Worm (Caenorhabditis elegans) whole organism, L1 larva: ENCODE data around the gene C24B5.4.

Experiments
- aha-1 ChIP-seq: fragments of 150-350 bp; optimal IDR thresholded peaks from 2 replicates; lab custom pipeline; 2014; ENCODE audit warnings: missing biosample characterization, missing genetic modification characterization
- efl-3 ChIP-seq: fragments of 200-800 bp; sonication (Bioruptor generic); optimal IDR thresholded peaks from 2 replicates; lab custom pipeline; 2018; ENCODE audit warnings: mild to moderate bottlenecking, missing genetic modification characterization, missing compliant biosample characterization
- fos-1 ChIP-seq: fragments of 150-350 bp; optimal IDR thresholded peaks from 2 replicates; lab custom pipeline; 2014; ENCODE audit warnings: missing biosample characterization, missing genetic modification characterization
- hpl-2 ChIP-seq: fragments of 150-350 bp; optimal IDR thresholded peaks from 2 replicates; lab custom pipeline; 2014; ENCODE audit warnings: missing biosample characterization, missing genetic modification reagents, missing genetic modification characterization
- jun-1 ChIP-seq: fragments of 150-350 bp; optimal IDR thresholded peaks from 2 replicates; lab custom pipeline; 2014; ENCODE audit warnings: missing biosample characterization, missing genetic modification reagents, missing genetic modification characterization
- lin-39 ChIP-seq: fragments of 150-350 bp; optimal IDR thresholded peaks from 2 replicates; lab custom pipeline; 2014; ENCODE audit warnings: missing biosample characterization, missing genetic modification reagents, missing genetic modification characterization
- nhr-77 ChIP-seq: fragments of 150-350 bp; optimal IDR thresholded peaks from 2 replicates; lab custom pipeline; 2014; ENCODE audit warnings: missing biosample characterization, missing genetic modification characterization
- snu-23 ChIP-seq: sonication (generic microtip); optimal IDR thresholded peaks from 2 replicates; lab custom pipeline; 2016; ENCODE audit warnings: missing genetic modification characterization, missing compliant biosample characterization
- unc-62 ChIP-seq: fragments of 150-350 bp; optimal IDR thresholded peaks from 2 replicates; lab custom pipeline; 2014; ENCODE audit warnings: missing biosample characterization, missing genetic modification reagents, missing genetic modification characterization
- ztf-4 ChIP-seq: fragments of 150-350 bp; optimal IDR thresholded peaks from 2 replicates; lab custom pipeline; 2014; ENCODE audit warnings: missing biosample characterization, missing genetic modification characterization

DNA sequence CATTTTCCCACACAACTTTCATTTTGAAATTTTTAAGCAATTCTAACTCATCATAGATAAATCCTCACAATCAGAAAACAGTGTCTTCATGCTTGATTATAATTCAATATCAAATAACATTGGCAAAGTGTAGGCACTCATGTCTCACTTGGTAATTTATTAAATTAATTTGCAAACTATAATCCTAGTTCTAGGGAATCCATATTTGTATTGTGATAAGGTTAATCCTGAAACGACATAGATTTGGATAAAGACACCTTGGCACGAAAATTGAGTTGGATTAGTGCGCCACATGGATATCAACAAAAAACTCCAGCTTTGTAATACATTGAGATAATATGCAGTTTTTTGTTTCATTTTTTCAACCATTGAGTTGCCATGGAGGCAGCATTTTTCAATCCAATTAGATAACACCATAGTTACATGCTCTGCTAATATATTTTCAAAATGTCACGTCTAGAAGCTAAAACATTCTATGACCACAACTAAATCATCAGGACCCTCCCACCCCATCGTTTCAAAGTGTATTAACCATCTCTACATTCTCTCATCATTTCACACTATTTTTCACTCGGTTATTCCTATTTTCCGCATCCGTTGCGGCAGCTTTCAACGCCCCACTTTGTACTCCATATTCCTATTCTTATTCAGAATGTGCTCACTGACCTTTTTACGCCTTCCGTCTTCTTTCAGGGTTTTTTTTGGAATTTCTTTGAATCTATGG, 13.2 kb downstream of the C24B5.4 start:
- TF ChIP-seq nhr-77 (tag; lab: Kevin White, UChicago): no peak
- TF ChIP-seq unc-62 (GFP tag; lab: Kevin White, UChicago): no peak
- no peak for TF ChIP-seq ztf-4
- no peak for TF ChIP-seq lin-39 (tag; lab: Kevin White, UChicago)
- TF ChIP-seq jun-1 (tag; lab: Kevin White, UChicago): no peak
- no peak for TF ChIP-seq efl-3 (GFP tag; lab: Kevin White, UChicago)
- no peak for TF ChIP-seq aha-1 (tag; lab: Kevin White, UChicago)
- TF ChIP-seq fos-1 (tag; lab: Kevin White, UChicago): no peak
- no peak for TF ChIP-seq hpl-2 (GFP tag; lab: Kevin White, UChicago)
- no peak for TF ChIP-seq snu-23 (GFP tag; lab: Kevin White, UChicago)
